Worm (Caenorhabditis elegans) whole organism, early embryonic: Measurements from ENCODE around the gene T08G5.3.

ENCODE experiments used
- B0310.2 ChIP-seq: sonication (generic microtip); optimal IDR thresholded peaks from 2 replicates; lab custom pipeline; 2016; ENCODE audit warnings: mild to moderate bottlenecking, missing genetic modification characterization, missing compliant biosample characterization
- F13C5.2 ChIP-seq: sonication (generic microtip); optimal IDR thresholded peaks from 2 replicates; lab custom pipeline; 2017; ENCODE audit warnings: mild to moderate bottlenecking, missing genetic modification characterization, inconsistent platforms, missing compliant biosample characterization
- aly-1 ChIP-seq: sonication (generic microtip); optimal IDR thresholded peaks from 2 replicates; lab custom pipeline; 2016; ENCODE audit warnings: missing genetic modification characterization, missing compliant biosample characterization
- ama-1 ChIP-seq: fragments of 150-350 bp; optimal IDR thresholded peaks from 2 replicates; lab custom pipeline; 2014
- ceh-13 ChIP-seq: fragments of 200-800 bp; sonication (Bioruptor generic); optimal IDR thresholded peaks from 2 replicates; lab custom pipeline; 2018; ENCODE audit warnings: mild to moderate bottlenecking, missing genetic modification characterization, missing compliant biosample characterization
- ceh-36 ChIP-seq: sonication (generic microtip); optimal IDR thresholded peaks from 2 replicates; lab custom pipeline; 2016; ENCODE audit warnings: missing genetic modification characterization, inconsistent platforms, missing compliant biosample characterization
- ets-7 ChIP-seq: sonication (generic microtip); optimal IDR thresholded peaks from 2 replicates; lab custom pipeline; 2016; ENCODE audit warnings: missing genotype, missing genetic modification characterization, missing compliant biosample characterization
- flt-1 ChIP-seq: fragments of 200-800 bp; sonication (Bioruptor generic); IDR thresholded peaks from 2 replicates; pipeline ENCODE4 v1.3.6; 2022; ENCODE audit warnings: missing genetic modification characterization, missing compliant biosample characterization
- hmbx-1 ChIP-seq: sonication (generic microtip); optimal IDR thresholded peaks from 2 replicates; lab custom pipeline; 2016; ENCODE audit warnings: mild to moderate bottlenecking, missing genetic modification characterization, missing compliant biosample characterization
- hmg-4 ChIP-seq: fragments of 200-800 bp; sonication (Bioruptor generic); optimal IDR thresholded peaks from 2 replicates; lab custom pipeline; 2018; ENCODE audit warnings: mild to moderate bottlenecking, missing genetic modification characterization, missing compliant biosample characterization
- hnd-1 ChIP-seq: sonication (generic microtip); optimal IDR thresholded peaks from 2 replicates; lab custom pipeline; 2016; ENCODE audit warnings: missing genetic modification characterization, missing compliant biosample characterization
- pes-1 ChIP-seq: fragments of 200-800 bp; sonication (Bioruptor generic); IDR thresholded peaks from 2 replicates; pipeline ENCODE4 v1.3.6; 2022; ENCODE audit warnings: missing genetic modification reagents, missing genetic modification characterization, missing compliant biosample characterization
- scrt-1 ChIP-seq: fragments of 200-800 bp; sonication (Bioruptor generic); IDR thresholded peaks from 2 replicates; pipeline ENCODE4 v1.3.6; 2022; ENCODE audit warnings: missing genetic modification characterization, missing compliant biosample characterization
- sea-1 ChIP-seq: fragments of 200-800 bp; sonication (Bioruptor generic); conservative IDR thresholded peaks from 2 replicates; pipeline ENCODE4 v1.3.6; 2022; ENCODE audit warnings: missing genetic modification characterization, missing compliant biosample characterization
- tbx-11 ChIP-seq: fragments of 200-800 bp; sonication (Bioruptor generic); IDR thresholded peaks from 2 replicates; pipeline ENCODE4 v1.3.6; 2022; ENCODE audit warnings: missing genetic modification characterization, missing compliant biosample characterization
- tbx-37 ChIP-seq: fragments of 200-800 bp; sonication (Bioruptor generic); conservative IDR thresholded peaks from 2 replicates; pipeline ENCODE4 v1.3.6; 2022; ENCODE audit warnings: missing genetic modification reagents, missing genetic modification characterization, missing compliant biosample characterization
- tra-4 ChIP-seq: sonication (generic microtip); optimal IDR thresholded peaks from 2 replicates; lab custom pipeline; 2017; ENCODE audit warnings: missing genetic modification characterization, missing compliant biosample characterization

The T08G5.3 gene

ce11 chrV:14017476-14017875 lies 9.8 kb downstream of the T08G5.3 start, which contains the start of gene srh-308:
Gene srh-308, minus strand, starts transcription at chrV:14017576.
- no peak for TF ChIP-seq hmbx-1 (tag; lab: Kevin White, UChicago)
- TF ChIP-seq tbx-11 (GFP tag; lab: Robert Waterston, UW), result no peak
- no peak for TF ChIP-seq ceh-36
- TF ChIP-seq pes-1, result no peak
- TF ChIP-seq ama-1, result no peak
- TF ChIP-seq hnd-1 (tag; lab: Kevin White, UChicago), result no peak
- no peak for TF ChIP-seq F13C5.2
- no peak for TF ChIP-seq sea-1
- TF ChIP-seq tra-4 (tag; lab: Kevin White, UChicago), result no peak
- no peak for TF ChIP-seq flt-1 (GFP tag; lab: Robert Waterston, UW)
- TF ChIP-seq B0310.2 (tag; lab: Kevin White, UChicago), result no peak
- no peak for TF ChIP-seq tbx-37 (GFP tag; lab: Robert Waterston, UW)
- no peak for TF ChIP-seq scrt-1 (GFP tag; lab: Robert Waterston, UW)
- TF ChIP-seq aly-1 (tag; lab: Kevin White, UChicago), result no peak
- no peak for TF ChIP-seq ceh-13 (GFP tag; lab: Kevin White, UChicago)
- no peak for TF ChIP-seq hmg-4 (GFP tag; lab: Kevin White, UChicago)

DNA sequence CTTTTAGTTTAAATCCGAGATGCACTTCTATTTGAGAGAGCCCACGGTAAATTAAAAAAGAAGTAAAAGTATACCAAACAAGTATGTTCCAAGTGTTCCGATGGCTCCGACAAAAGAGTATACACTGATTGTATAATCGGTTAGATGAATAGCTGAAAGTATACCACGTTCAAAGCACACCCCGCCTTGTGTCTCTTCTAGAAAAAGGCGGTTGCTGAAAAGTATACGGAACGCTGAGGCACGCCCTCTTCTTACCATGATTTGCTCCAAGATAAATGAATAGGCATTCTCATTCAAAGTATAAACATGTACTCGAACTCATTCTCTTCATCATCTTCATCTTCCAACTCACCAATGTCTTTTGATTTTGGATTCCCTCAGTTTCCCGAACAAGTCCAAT lies 12.9 kb downstream of the T08G5.3 start, which contains the start of gene end-3:
Gene end-3, plus strand, starts transcription at position 301 of the 400 bp plus-strand sequence.
- TF ChIP-seq tra-4 (tag; lab: Kevin White, UChicago) (no peak), sea-1 (no peak), hnd-1 (tag; lab: Kevin White, UChicago) (no peak)

- no peak for TF ChIP-seq flt-1 (GFP tag; lab: Robert Waterston, UW)
- TF ChIP-seq aly-1 (tag; lab: Kevin White, UChicago), result no peak
- no peak for TF ChIP-seq hnd-1 (tag; lab: Kevin White, UChicago)
- TF ChIP-seq tra-4 (tag; lab: Kevin White, UChicago), result no peak
- TF ChIP-seq hmg-4 (GFP tag; lab: Kevin White, UChicago), result no peak
- TF ChIP-seq tbx-11 (GFP tag; lab: Robert Waterston, UW), result no peak
- TF ChIP-seq F13C5.2, result no peak
- no peak for TF ChIP-seq B0310.2 (tag; lab: Kevin White, UChicago)
These were observed 13.6 kb downstream of the T08G5.3 start for ce11 chrV:14013638-14014037.

ce11 chrV:14012002-14012554 lies 15.2 kb downstream of the T08G5.3 start, which contains the start of the genes ddx-17 and aip-1:
Gene ddx-17, minus strand, starts transcription at chrV:14012052.
Gene aip-1, plus strand, starts transcription at chrV:14012333.
- TF ChIP-seq F13C5.2, result peak; percentile 42
- peak; percentile 18 for TF ChIP-seq ama-1
- TF ChIP-seq aly-1 (tag; lab: Kevin White, UChicago), result no peak

DNA sequence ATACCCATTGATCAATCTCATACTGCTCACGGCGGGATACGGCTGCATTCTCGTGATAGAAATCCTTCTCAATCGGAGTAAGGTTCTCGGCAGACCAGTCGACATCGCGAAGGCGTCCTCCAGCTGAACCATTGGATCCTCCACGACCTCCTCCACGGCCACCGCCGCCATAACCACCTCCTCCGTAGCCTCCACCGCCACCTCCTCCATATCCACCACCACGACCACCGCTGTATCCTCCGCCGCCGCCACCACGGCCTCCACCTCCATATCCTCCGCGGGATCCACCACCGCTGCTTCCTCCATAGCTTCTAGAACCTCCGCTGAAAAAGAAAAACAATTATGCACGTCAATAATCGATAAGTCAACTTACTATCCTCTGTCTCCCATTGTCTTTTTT lies 15.9 kb downstream of the T08G5.3 start:
- TF ChIP-seq scrt-1 (GFP tag; lab: Robert Waterston, UW) (peak; percentile 38; the same call in 1 of the 2 replicates), pes-1 (no peak)

DNA sequence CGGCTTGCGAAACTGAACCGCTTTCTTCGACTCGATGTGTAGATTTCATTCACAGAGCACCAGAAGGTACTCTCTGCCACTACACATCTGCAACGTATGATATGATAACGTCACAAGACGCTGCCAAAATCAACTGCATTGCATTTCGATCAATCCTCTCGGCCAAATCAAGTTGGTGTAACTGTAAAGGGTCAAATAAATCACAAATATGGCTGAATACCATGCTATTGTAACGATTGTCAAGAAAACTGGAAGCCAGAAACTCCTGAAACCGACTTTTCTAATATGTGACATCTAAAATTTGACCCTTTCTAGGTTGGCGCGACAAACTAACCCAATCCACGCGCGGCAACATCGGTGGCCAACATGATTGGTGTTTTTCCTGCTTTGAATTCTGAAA lies 17.3 kb downstream of the T08G5.3 start:
- TF ChIP-seq hmg-4 (GFP tag; lab: Kevin White, UChicago) (no peak), F13C5.2 (no peak), ama-1 (no peak), hmbx-1 (tag; lab: Kevin White, UChicago) (no peak), hnd-1 (tag; lab: Kevin White, UChicago) (no peak), scrt-1 (GFP tag; lab: Robert Waterston, UW) (no peak), ets-7 (no peak)

DNA sequence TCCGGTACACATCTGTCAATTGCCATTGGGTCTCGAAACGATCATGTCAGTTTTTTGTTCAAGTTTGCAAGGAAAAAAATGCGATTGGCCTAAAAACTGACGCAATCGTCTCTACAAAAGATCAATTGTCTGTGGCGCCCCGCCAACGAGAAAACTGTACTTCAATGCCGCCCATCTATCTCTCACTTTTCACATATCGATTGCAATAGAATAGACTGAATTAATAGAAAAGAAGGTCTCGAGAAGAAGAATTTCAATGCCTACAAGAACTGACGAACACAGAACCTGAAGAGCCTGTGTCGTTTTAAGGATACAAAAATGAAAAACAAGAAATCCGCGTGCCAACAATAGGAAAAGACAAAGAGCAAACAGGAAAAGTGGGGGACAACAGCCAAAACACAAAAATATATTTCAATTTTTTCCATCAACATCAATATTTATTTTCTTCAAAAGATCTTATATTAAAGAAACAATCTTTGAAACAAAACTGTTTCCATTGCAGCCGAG lies 18.9 kb downstream of the T08G5.3 start:
- no peak for TF ChIP-seq ceh-13 (GFP tag; lab: Kevin White, UChicago)
- peak; percentile 35 for TF ChIP-seq ama-1

ce11 chrV:14006819-14007218 lies 20.5 kb downstream of the T08G5.3 start:
- no peak for TF ChIP-seq B0310.2 (tag; lab: Kevin White, UChicago)
- TF ChIP-seq tbx-37 (GFP tag; lab: Robert Waterston, UW), result no peak
- no peak for TF ChIP-seq sea-1
- no peak for TF ChIP-seq tra-4 (tag; lab: Kevin White, UChicago)
- no peak for TF ChIP-seq pes-1
- TF ChIP-seq ama-1, result no peak
- no peak for TF ChIP-seq hmbx-1 (tag; lab: Kevin White, UChicago)
- TF ChIP-seq aly-1 (tag; lab: Kevin White, UChicago), result no peak
- TF ChIP-seq flt-1 (GFP tag; lab: Robert Waterston, UW), result no peak
- no peak for TF ChIP-seq ceh-36

DNA sequence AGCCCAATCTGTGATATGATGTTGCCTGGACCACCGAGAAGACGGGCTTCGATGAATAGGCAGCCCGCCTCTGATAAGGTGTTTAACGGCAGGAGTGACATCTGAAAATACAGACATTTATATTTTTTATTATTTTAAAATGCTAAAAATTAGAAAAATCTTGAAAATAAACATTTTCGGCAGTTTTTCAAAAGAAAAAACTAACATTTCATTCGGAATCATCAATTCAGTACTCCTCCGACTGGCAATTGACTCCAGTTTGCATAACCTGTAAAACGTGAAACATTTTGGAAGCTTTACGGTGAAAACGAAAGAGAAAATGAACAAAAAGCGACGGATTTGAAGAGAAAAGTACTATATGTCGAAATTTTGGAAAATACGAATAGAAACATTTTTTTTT lies 21.5 kb downstream of the T08G5.3 start, which contains the start of gene ric-7:
Gene ric-7, minus strand, starts transcription at position 101 of the 400 bp plus-strand sequence.
- TF ChIP-seq F13C5.2, result no peak
- TF ChIP-seq ceh-36, result no peak
- peak; percentile 29; the same call in 1 of the 2 replicates for TF ChIP-seq tbx-11 (GFP tag; lab: Robert Waterston, UW)
